Worm (Caenorhabditis elegans) whole organism, L1 larva: Measurements from ENCODE around the gene B0454.26.

ENCODE experiments used
- fkh-10 ChIP-seq: sonication (generic microtip); optimal IDR thresholded peaks from 2 replicates; lab custom pipeline; 2017; ENCODE audit warnings: missing biosample characterization, missing genetic modification reagents, missing genetic modification characterization
- lin-13 ChIP-seq: fragments of 150-350 bp; optimal IDR thresholded peaks from 2 replicates; lab custom pipeline; 2014; ENCODE audit warnings: missing biosample characterization, missing genetic modification reagents, missing genetic modification characterization

ce11 chrII:3053689-3054088 lies 15.3 kb upstream of the B0454.26 start:
- no peak for TF ChIP-seq lin-13 (GFP tag; lab: Kevin White, UChicago)
- no peak for TF ChIP-seq fkh-10
